Worm (Caenorhabditis elegans) whole organism, L1 larva: ENCODE data around the gene R07E5.15.

ENCODE experiments used
- C16A3.4 ChIP-seq: fragments of 150-350 bp; optimal IDR thresholded peaks from 2 replicates; lab custom pipeline; 2014; ENCODE audit warnings: missing biosample characterization, missing genetic modification characterization
- elt-3 ChIP-seq, 6 experiments: fragments of 150-350 bp in 1 of 6; sonication (generic microtip); optimal IDR thresholded peaks; 2 replicates each; lab custom pipeline; 2017 to 2018; ENCODE audit warnings: missing biosample characterization in 6 of 6, missing genetic modification characterization in 6 of 6, inconsistent platforms in 1 of 6
- fkh-10 ChIP-seq: sonication (generic microtip); optimal IDR thresholded peaks from 2 replicates; lab custom pipeline; 2017; ENCODE audit warnings: missing biosample characterization, missing genetic modification reagents, missing genetic modification characterization
- fos-1 ChIP-seq: fragments of 150-350 bp; optimal IDR thresholded peaks from 2 replicates; lab custom pipeline; 2014; ENCODE audit warnings: missing biosample characterization, missing genetic modification characterization
- lin-13 ChIP-seq: fragments of 150-350 bp; optimal IDR thresholded peaks from 2 replicates; lab custom pipeline; 2014; ENCODE audit warnings: missing biosample characterization, missing genetic modification reagents, missing genetic modification characterization
- lin-14 ChIP-seq: fragments of 200-800 bp; sonication (Bioruptor generic); optimal IDR thresholded peaks from 2 replicates; lab custom pipeline; 2018; ENCODE audit warnings: mild to moderate bottlenecking, missing genetic modification characterization, moderate library complexity, missing compliant biosample characterization
- lin-15B ChIP-seq: fragments of 150-350 bp; sonication (generic microtip); optimal IDR thresholded peaks from 3 replicates; lab custom pipeline; 2014; ENCODE audit warnings: missing biosample characterization, missing genetic modification characterization
- mep-1 ChIP-seq: fragments of 150-350 bp; optimal IDR thresholded peaks from 2 replicates; lab custom pipeline; 2014; ENCODE audit warnings: missing biosample characterization, missing genetic modification characterization
- nhr-28 ChIP-seq: fragments of 150-350 bp; optimal IDR thresholded peaks from 2 replicates; lab custom pipeline; 2014; ENCODE audit warnings: missing biosample characterization, missing genetic modification characterization
- pqm-1 ChIP-seq: sonication (generic microtip); optimal IDR thresholded peaks from 3 replicates; lab custom pipeline; 2017; ENCODE audit warnings: missing biosample characterization, missing genetic modification characterization
- sox-4 ChIP-seq: sonication (generic microtip); optimal IDR thresholded peaks from 2 replicates; lab custom pipeline; 2016; ENCODE audit warnings: missing genetic modification characterization, missing compliant biosample characterization
- unc-62 ChIP-seq: fragments of 150-350 bp; optimal IDR thresholded peaks from 2 replicates; lab custom pipeline; 2014; ENCODE audit warnings: missing biosample characterization, missing genetic modification reagents, missing genetic modification characterization
- ztf-11 ChIP-seq, 2 experiments: sonication (generic microtip); optimal IDR thresholded peaks; 2 replicates each; lab custom pipeline; 2016 to 2017; ENCODE audit warnings: missing genetic modification characterization in 2 of 2, missing biosample characterization in 1 of 2, missing compliant biosample characterization in 1 of 2

DNA sequence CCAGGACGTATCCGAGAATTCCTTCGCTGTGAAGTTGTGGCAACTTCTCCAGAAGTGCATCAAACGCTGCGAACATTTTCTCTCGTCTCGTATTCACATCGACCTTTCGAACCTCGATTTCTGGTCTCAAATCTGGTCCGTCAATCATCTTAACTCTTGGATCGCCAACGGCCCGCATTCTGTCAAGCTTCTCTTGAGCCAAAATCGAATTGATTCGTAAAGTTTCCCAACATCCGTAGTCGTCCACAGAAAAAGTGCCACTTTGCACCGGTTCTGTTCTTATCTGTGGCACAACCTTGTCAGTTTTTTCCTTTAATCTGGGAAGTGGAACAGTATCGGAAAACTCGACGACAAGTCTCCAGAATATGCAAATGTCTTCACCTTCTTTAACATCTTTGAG is 34.0 kb downstream of the R07E5.15 start:
- no peak for TF ChIP-seq lin-13 (GFP tag; lab: Kevin White, UChicago)
- no peak for TF ChIP-seq pqm-1 (tag; lab: Kevin White, UChicago)
- no peak for TF ChIP-seq elt-3 (tag; optimal IDR thresholded peaks at IDR 0.05; lab: Kevin White, UChicago)
- TF ChIP-seq fos-1 (tag; lab: Kevin White, UChicago), result no peak
- TF ChIP-seq unc-62 (GFP tag; lab: Kevin White, UChicago), result no peak
- no peak for TF ChIP-seq fkh-10 (GFP tag; lab: Kevin White, UChicago)
- no peak for TF ChIP-seq lin-14 (GFP tag; lab: Kevin White, UChicago)
- no peak for TF ChIP-seq ztf-11 (tag; optimal IDR thresholded peaks at IDR 0.05; lab: Kevin White, UChicago)
- TF ChIP-seq nhr-28, result no peak
- no peak for TF ChIP-seq sox-4
- TF ChIP-seq lin-15B, result no peak
- no peak for TF ChIP-seq C16A3.4
- TF ChIP-seq mep-1 (tag; lab: Kevin White, UChicago), result no peak
